Worm (Caenorhabditis elegans) whole organism, L4 larva: Measurements from ENCODE around the gene Y5H2A.4.

Experiments
- D1046.2 ChIP-seq: fragments of 200-800 bp; sonication (Bioruptor generic); IDR thresholded peaks from 2 replicates; pipeline ENCODE4 v1.3.6; 2022; ENCODE audit warnings: missing genetic modification characterization, missing compliant biosample characterization
- F10B5.3 ChIP-seq: sonication (generic microtip); optimal IDR thresholded peaks from 2 replicates; lab custom pipeline; 2016; ENCODE audit warnings: mild to moderate bottlenecking, missing genetic modification characterization, missing compliant biosample characterization
- mep-1 ChIP-seq: fragments of 150-350 bp; sonication (generic microtip); optimal IDR thresholded peaks from 3 replicates; lab custom pipeline; 2014; ENCODE audit warnings: missing biosample characterization, missing genetic modification characterization
- snpc-4 ChIP-seq: fragments of 150-350 bp; optimal IDR thresholded peaks from 2 replicates; lab custom pipeline; 2014; ENCODE audit warnings: missing biosample characterization, missing genetic modification characterization
- unc-130 ChIP-seq: sonication (generic microtip); optimal IDR thresholded peaks from 2 replicates; lab custom pipeline; 2016; ENCODE audit warnings: missing genetic modification reagents, missing genetic modification characterization, missing compliant biosample characterization

ce11 chrV:2225130-2225529 is 49.0 kb downstream of the Y5H2A.4 start, which contains the start of gene nhr-103:
- TF ChIP-seq F10B5.3 (tag; lab: Kevin White, UChicago) (no peak), snpc-4 (no peak), unc-130 (GFP tag; lab: Kevin White, UChicago) (no peak), D1046.2 (GFP tag; lab: Robert Waterston, UW) (no peak), mep-1 (no peak)
